Fruit fly (Drosophila melanogaster) whole organism: ENCODE results near the gene Oatp33Ea.

Experiments used
- CG8478 ChIP-seq: fragments of >200 bp; optimal IDR thresholded peaks from 2 replicates; lab custom pipeline; 2018; ENCODE audit warnings: inconsistent platforms
- Dll ChIP-seq: fragments of >200 bp; optimal IDR thresholded peaks from 2 replicates; lab custom pipeline; 2017
- EcR ChIP-seq, 2 experiments: fragments of >200 bp; optimal IDR thresholded peaks; 2 replicates each; lab custom pipeline; 2017; ENCODE audit warnings: missing biosample characterization in 2 of 2, missing genetic modification characterization in 2 of 2, missing genetic modification reagents in 2 of 2
- pan ChIP-seq: fragments of >200 bp; optimal IDR thresholded peaks from 2 replicates; lab custom pipeline; 2017
- psq ChIP-seq: fragments of >200 bp; optimal IDR thresholded peaks from 2 replicates; lab custom pipeline; 2017
- usp ChIP-seq: fragments of >200 bp; optimal IDR thresholded peaks from 2 replicates; lab custom pipeline; 2017; ENCODE audit warnings: missing biosample characterization, missing genetic modification characterization, mixed read lengths

Oatp33Ea gene

DNA sequence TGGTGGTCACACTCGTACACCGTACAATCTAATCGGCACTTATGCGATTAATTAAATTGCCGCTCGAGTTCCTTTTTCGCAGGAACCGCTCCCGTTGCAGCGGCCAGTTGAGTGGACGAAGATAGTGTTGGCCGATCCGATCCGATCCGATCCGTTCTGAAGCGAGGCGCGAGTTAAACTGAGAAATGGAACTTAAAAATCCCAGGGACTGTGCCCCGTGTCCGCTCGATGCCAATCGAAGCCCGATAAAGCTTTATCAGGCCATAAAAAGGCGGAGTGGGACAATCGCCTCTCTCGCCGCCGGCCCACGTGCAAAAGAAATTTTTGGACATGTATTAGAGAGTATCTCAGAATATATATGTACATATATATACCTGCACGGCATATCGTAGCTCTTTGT, at the start of gene Oatp33Ea:
TSS of gene Oatp33Ea (minus strand) at position 182 of the 400 bp plus-strand sequence.
- TF ChIP-seq CG8478 (lab: Kevin White, UChicago) (no peak), Dll (lab: Kevin White, UChicago) (no peak), usp (GFP tag; lab: Kevin White, UChicago) (no peak), EcR (GFP tag; optimal IDR thresholded peaks at IDR 0.05; lab: Kevin White, UChicago) (no peak), psq (lab: Kevin White, UChicago) (no peak), pan (no peak)

- TF ChIP-seq usp (GFP tag; lab: Kevin White, UChicago), result no peak
- TF ChIP-seq CG8478 (lab: Kevin White, UChicago), result no peak
- TF ChIP-seq pan, result no peak
- no peak for TF ChIP-seq EcR (GFP tag; optimal IDR thresholded peaks at IDR 0.05; lab: Kevin White, UChicago)
- TF ChIP-seq Dll (lab: Kevin White, UChicago), result no peak
- TF ChIP-seq psq (lab: Kevin White, UChicago), result no peak
Measured at dm6 chr2L:12495196-12495595, 49.5 kb upstream of the Oatp33Ea start.

dm6 chr2L:12493771-12494317, 48.1 kb upstream of the Oatp33Ea start:
- TF ChIP-seq Dll (lab: Kevin White, UChicago) (no peak), psq (lab: Kevin White, UChicago) (no peak), pan (no peak), CG8478 (lab: Kevin White, UChicago) (no peak), usp (GFP tag; lab: Kevin White, UChicago) (no peak), EcR (GFP tag; optimal IDR thresholded peaks at IDR 0.05; lab: Kevin White, UChicago) (no peak)

- TF ChIP-seq psq (lab: Kevin White, UChicago) (no peak), EcR (GFP tag; optimal IDR thresholded peaks at IDR 0.05; lab: Kevin White, UChicago) (no peak), usp (GFP tag; lab: Kevin White, UChicago) (no peak), CG8478 (lab: Kevin White, UChicago) (no peak), Dll (lab: Kevin White, UChicago) (no peak), pan (no peak)
Measured at dm6 chr2L:12493101-12493770, 47.5 kb upstream of the Oatp33Ea start.

- no peak for TF ChIP-seq psq (lab: Kevin White, UChicago)
- no peak for TF ChIP-seq EcR (GFP tag; optimal IDR thresholded peaks at IDR 0.05; lab: Kevin White, UChicago)
- no peak for TF ChIP-seq Dll (lab: Kevin White, UChicago)
- TF ChIP-seq CG8478 (lab: Kevin White, UChicago), result no peak
Measured at dm6 chr2L:12489470-12489869, 43.7 kb upstream of the Oatp33Ea start.

DNA sequence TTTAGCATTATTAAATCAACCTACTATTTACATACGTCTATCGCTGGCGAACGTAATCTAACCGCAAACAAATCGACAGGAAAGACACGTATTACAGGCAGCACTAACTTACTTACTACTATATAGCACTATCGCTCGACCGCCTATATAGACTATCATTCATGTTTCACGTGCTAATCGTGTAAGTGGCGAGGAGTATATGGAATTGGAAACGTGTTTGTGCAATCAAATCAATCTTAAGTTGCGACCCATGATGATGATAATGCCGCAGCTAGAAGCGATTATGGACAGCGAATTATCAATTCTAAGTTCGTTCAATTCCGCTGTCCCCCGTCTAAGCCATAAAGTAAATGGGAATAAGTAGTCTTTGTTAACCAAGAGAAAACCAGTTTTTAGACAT, 42.1 kb upstream of the Oatp33Ea start:
- no peak for TF ChIP-seq Dll (lab: Kevin White, UChicago)
- no peak for TF ChIP-seq pan
- TF ChIP-seq CG8478 (lab: Kevin White, UChicago), result no peak
- TF ChIP-seq usp (GFP tag; lab: Kevin White, UChicago), result no peak
- no peak for TF ChIP-seq psq (lab: Kevin White, UChicago)
- TF ChIP-seq EcR (GFP tag; optimal IDR thresholded peaks at IDR 0.05; lab: Kevin White, UChicago), result no peak

DNA sequence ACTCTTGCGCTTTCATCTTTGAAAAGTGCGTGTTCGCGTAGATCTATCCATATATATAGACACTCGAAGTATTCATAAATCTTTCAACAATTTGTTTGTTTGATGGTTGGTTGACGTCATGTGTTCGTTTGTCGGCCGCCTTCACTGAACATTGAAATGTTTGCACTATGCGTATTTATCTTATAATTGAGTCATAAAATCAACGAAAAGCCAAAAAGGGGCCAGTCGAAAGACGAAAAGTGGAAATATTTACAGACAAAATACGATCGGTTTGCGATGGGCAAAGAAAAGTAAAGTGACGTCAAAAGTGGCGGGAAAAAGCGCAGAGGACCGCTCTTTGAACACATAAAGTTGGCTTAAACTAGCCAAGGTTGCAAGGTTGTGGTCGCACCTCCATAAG, 41.6 kb upstream of the Oatp33Ea start:
- no peak for TF ChIP-seq Dll (lab: Kevin White, UChicago)
- no peak for TF ChIP-seq EcR (GFP tag; optimal IDR thresholded peaks at IDR 0.05; lab: Kevin White, UChicago)
- TF ChIP-seq pan, result no peak
- no peak for TF ChIP-seq usp (GFP tag; lab: Kevin White, UChicago)
- no peak for TF ChIP-seq psq (lab: Kevin White, UChicago)
- no peak for TF ChIP-seq CG8478 (lab: Kevin White, UChicago)

DNA sequence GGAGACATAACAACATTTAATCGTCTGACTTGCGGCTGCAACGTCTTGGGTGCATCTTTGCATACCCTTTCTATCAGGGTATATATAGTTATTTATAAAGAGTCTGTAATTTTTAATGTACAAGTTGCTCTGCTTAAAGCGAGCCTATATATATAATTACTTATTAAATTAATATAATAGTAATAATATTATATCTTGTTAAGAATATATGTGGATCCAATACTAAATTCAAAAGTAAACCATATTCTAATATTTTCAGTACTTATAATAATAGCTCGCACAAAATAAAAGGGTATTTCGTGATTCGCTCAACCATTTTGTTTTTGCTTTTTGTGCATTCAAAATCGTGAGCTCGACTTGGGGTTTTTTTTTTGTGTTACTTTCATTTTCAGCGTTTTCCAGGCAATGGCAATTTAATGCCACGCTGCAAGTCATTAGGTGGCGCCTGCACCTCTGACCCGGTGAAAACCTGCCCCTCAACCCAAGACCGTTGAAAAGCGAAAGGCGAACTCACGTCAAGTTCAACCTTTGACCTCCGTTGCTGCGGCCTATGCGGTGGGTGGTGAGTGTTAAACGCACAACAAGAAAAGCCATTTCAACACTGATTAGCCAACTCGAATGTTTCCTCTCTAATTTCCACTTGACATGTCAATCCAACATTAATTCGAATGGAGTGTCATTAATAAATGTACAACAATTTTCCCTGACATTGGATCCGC, 40.3 kb upstream of the Oatp33Ea start:
- no peak for TF ChIP-seq CG8478 (lab: Kevin White, UChicago)
- no peak for TF ChIP-seq psq (lab: Kevin White, UChicago)
- no peak for TF ChIP-seq usp (GFP tag; lab: Kevin White, UChicago)
- TF ChIP-seq EcR (GFP tag; optimal IDR thresholded peaks at IDR 0.05; lab: Kevin White, UChicago), result no peak
- no peak for TF ChIP-seq pan
- TF ChIP-seq Dll (lab: Kevin White, UChicago), result no peak

- no peak for TF ChIP-seq Dll (lab: Kevin White, UChicago)
- no peak for TF ChIP-seq EcR (GFP tag; optimal IDR thresholded peaks at IDR 0.05; lab: Kevin White, UChicago)
- TF ChIP-seq pan, result no peak
- TF ChIP-seq usp (GFP tag; lab: Kevin White, UChicago), result no peak
Measured at dm6 chr2L:12483866-12484554, 38.3 kb upstream of the Oatp33Ea start.

DNA sequence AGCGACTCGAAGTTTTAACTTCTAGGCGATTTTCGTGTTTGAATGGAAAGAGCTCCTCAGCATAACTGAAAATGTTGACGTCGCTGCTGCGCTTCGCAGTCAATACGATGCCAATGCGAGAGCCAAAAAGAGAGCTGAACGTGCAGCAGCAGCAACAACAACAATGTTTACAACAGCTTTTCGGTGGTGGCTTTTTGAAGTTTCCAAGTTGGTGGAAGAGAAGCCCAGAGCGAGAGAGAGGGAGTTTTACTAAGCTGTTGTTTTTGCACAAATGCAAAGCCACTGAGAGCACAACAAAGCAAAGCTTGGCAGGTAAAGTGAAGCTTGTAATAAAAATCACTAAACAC, 37.8 kb upstream of the Oatp33Ea start:
- TF ChIP-seq usp (GFP tag; lab: Kevin White, UChicago), result no peak
- no peak for TF ChIP-seq CG8478 (lab: Kevin White, UChicago)
- TF ChIP-seq Dll (lab: Kevin White, UChicago), result no peak
- no peak for TF ChIP-seq EcR (GFP tag; optimal IDR thresholded peaks at IDR 0.05; lab: Kevin White, UChicago)

dm6 chr2L:12482723-12483342, 37.1 kb upstream of the Oatp33Ea start:
- TF ChIP-seq usp (GFP tag; lab: Kevin White, UChicago) (no peak), CG8478 (lab: Kevin White, UChicago) (no peak), psq (lab: Kevin White, UChicago) (no peak), pan (no peak), EcR (GFP tag; optimal IDR thresholded peaks at IDR 0.05; lab: Kevin White, UChicago) (no peak), Dll (lab: Kevin White, UChicago) (no peak)
